Worm (Caenorhabditis elegans) whole organism, young adult: ENCODE data around the gene T13F3.6.

Source experiments
- B0035.1 ChIP-seq: sonication (generic microtip); optimal IDR thresholded peaks from 2 replicates; lab custom pipeline; 2016; ENCODE audit warnings: missing genetic modification characterization, mild to moderate bottlenecking, missing compliant biosample characterization, missing genotype, missing genetic modification reagents
- C17E4.6 ChIP-seq: fragments of 200-800 bp; sonication (Bioruptor generic); IDR thresholded peaks from 2 replicates; pipeline ENCODE4 v1.3.6; 2022; ENCODE audit warnings: missing genetic modification reagents, missing genetic modification characterization, missing compliant biosample characterization
- F22D6.2 ChIP-seq: sonication (generic microtip); optimal IDR thresholded peaks from 2 replicates; lab custom pipeline; 2016; ENCODE audit warnings: mild to moderate bottlenecking, missing genetic modification characterization, missing compliant biosample characterization
- F39B2.1 ChIP-seq: fragments of 200-800 bp; sonication (Bioruptor generic); IDR thresholded peaks from 2 replicates; pipeline ENCODE4 v1.3.6; 2022; ENCODE audit warnings: missing genetic modification reagents, missing genetic modification characterization, missing compliant biosample characterization
- F49E8.2 ChIP-seq: sonication (generic microtip); optimal IDR thresholded peaks from 3 replicates; lab custom pipeline; 2017; ENCODE audit warnings: missing genetic modification characterization, mild to moderate bottlenecking, missing compliant biosample characterization, antibody characterized with exemption, moderate library complexity; ENCODE audit not compliant: insufficient read depth
- F52B5.7 ChIP-seq: sonication (generic microtip); optimal IDR thresholded peaks from 2 replicates; lab custom pipeline; 2016; ENCODE audit warnings: mild to moderate bottlenecking, missing genetic modification characterization, missing compliant biosample characterization
- K11D2.4 ChIP-seq: fragments of 200-800 bp; sonication (Bioruptor generic); IDR thresholded peaks from 2 replicates; pipeline ENCODE4 v1.3.6; 2022; ENCODE audit warnings: missing genetic modification reagents, missing genetic modification characterization, missing compliant biosample characterization
- Y53F4B.3 ChIP-seq: fragments of 200-800 bp; sonication (Bioruptor generic); IDR thresholded peaks from 2 replicates; pipeline ENCODE4 v1.3.6; 2022; ENCODE audit warnings: missing genetic modification reagents, missing genetic modification characterization, missing compliant biosample characterization
- Y53G8AR.9 ChIP-seq: fragments of 200-800 bp; sonication (Bioruptor generic); conservative IDR thresholded peaks from 2 replicates; pipeline ENCODE4 v1.3.6; 2022; ENCODE audit warnings: missing genetic modification reagents, missing genetic modification characterization, missing compliant biosample characterization
- aptf-2 ChIP-seq: fragments of 200-800 bp; sonication (Bioruptor generic); conservative IDR thresholded peaks from 2 replicates; pipeline ENCODE4 v1.3.6; 2022; ENCODE audit warnings: missing genetic modification reagents, missing genetic modification characterization, missing compliant biosample characterization
- aptf-3 ChIP-seq: fragments of 200-800 bp; sonication (Bioruptor generic); IDR thresholded peaks from 2 replicates; pipeline ENCODE4 v1.3.6; 2022; ENCODE audit warnings: missing genetic modification characterization, missing compliant biosample characterization
- attf-3 ChIP-seq: fragments of 200-800 bp; sonication (Bioruptor generic); conservative IDR thresholded peaks from 2 replicates; pipeline ENCODE4 v1.3.6; 2022; ENCODE audit warnings: missing genetic modification reagents, missing genetic modification characterization, missing compliant biosample characterization
- attf-6 ChIP-seq: fragments of 200-800 bp; sonication (Bioruptor generic); IDR thresholded peaks from 2 replicates; pipeline ENCODE4 v1.3.6; 2022; ENCODE audit warnings: missing genetic modification reagents, missing genetic modification characterization, missing compliant biosample characterization
- ccch-3 ChIP-seq: fragments of 200-800 bp; sonication (Bioruptor generic); optimal IDR thresholded peaks from 2 replicates; lab custom pipeline; 2018; ENCODE audit warnings: mild to moderate bottlenecking, missing genetic modification characterization, missing compliant biosample characterization
- chd-7 ChIP-seq: sonication (generic microtip); optimal IDR thresholded peaks from 2 replicates; lab custom pipeline; 2016; ENCODE audit warnings: mild to moderate bottlenecking, missing genetic modification characterization, moderate library complexity, missing compliant biosample characterization
- die-1 ChIP-seq: sonication (generic microtip); optimal IDR thresholded peaks from 2 replicates; lab custom pipeline; 2016; ENCODE audit warnings: missing genotype, mild to moderate bottlenecking, missing genetic modification characterization, missing compliant biosample characterization
- dpl-1 ChIP-seq: fragments of 150-350 bp; optimal IDR thresholded peaks from 2 replicates; lab custom pipeline; 2014; ENCODE audit warnings: missing biosample characterization, missing genetic modification reagents, missing genetic modification characterization
- egl-44 ChIP-seq: fragments of 200-800 bp; sonication (Bioruptor generic); IDR thresholded peaks from 2 replicates; pipeline ENCODE4 v1.3.6; 2022; ENCODE audit warnings: missing genetic modification reagents, missing genetic modification characterization, missing compliant biosample characterization
- egrh-3 ChIP-seq: fragments of 200-800 bp; sonication (Bioruptor generic); IDR thresholded peaks from 2 replicates; pipeline ENCODE4 v1.3.6; 2022; ENCODE audit warnings: missing genetic modification reagents, missing genetic modification characterization, missing compliant biosample characterization
- fkh-3 ChIP-seq: sonication (generic microtip); optimal IDR thresholded peaks from 2 replicates; lab custom pipeline; 2016; ENCODE audit warnings: mild to moderate bottlenecking, missing genetic modification characterization, missing compliant biosample characterization
- gei-17 ChIP-seq: fragments of 200-800 bp; sonication (Bioruptor generic); optimal IDR thresholded peaks from 2 replicates; lab custom pipeline; 2018; ENCODE audit warnings: mild to moderate bottlenecking, missing genetic modification characterization, missing compliant biosample characterization
- him-1 ChIP-seq: sonication (generic microtip); optimal IDR thresholded peaks from 2 replicates; lab custom pipeline; 2016; ENCODE audit warnings: missing genotype, missing genetic modification reagents, missing genetic modification characterization, missing compliant biosample characterization
- hlh-26 ChIP-seq: fragments of 200-800 bp; sonication (Bioruptor generic); conservative IDR thresholded peaks from 2 replicates; pipeline ENCODE4 v1.3.6; 2022; ENCODE audit warnings: missing genetic modification reagents, missing genetic modification characterization, missing compliant biosample characterization
- hrde-1 ChIP-seq: sonication (generic microtip); optimal IDR thresholded peaks from 2 replicates; lab custom pipeline; 2016; ENCODE audit warnings: missing genetic modification characterization, mild to moderate bottlenecking, missing compliant biosample characterization, moderate library complexity, missing genotype, missing genetic modification reagents, borderline replicate concordance
- hsf-1 ChIP-seq: fragments of 200-800 bp; sonication (Bioruptor generic); IDR thresholded peaks from 2 replicates; pipeline ENCODE4 v1.3.6; 2022; ENCODE audit warnings: missing genetic modification reagents, missing genetic modification characterization, missing compliant biosample characterization
- lin-35 ChIP-seq, 3 experiments: fragments of 150-350 bp in 2 of 3; sonication (generic microtip) in 1 of 3; optimal IDR thresholded peaks; 2 replicates each; lab custom pipeline; 2014 to 2018; ENCODE audit warnings: missing biosample characterization in 3 of 3, missing genetic modification characterization in 3 of 3, missing genetic modification reagents in 3 of 3
- madf-10 ChIP-seq: sonication (generic microtip); optimal IDR thresholded peaks from 2 replicates; lab custom pipeline; 2016; ENCODE audit warnings: mild to moderate bottlenecking, missing genetic modification characterization, missing compliant biosample characterization
- nfya-1 ChIP-seq: sonication (generic microtip); optimal IDR thresholded peaks from 2 replicates; lab custom pipeline; 2017; ENCODE audit warnings: antibody characterized with exemption, missing compliant biosample characterization, missing genetic modification characterization, borderline replicate concordance; ENCODE audit not compliant: insufficient read depth
- nhr-80 ChIP-seq: sonication (generic microtip); optimal IDR thresholded peaks from 2 replicates; lab custom pipeline; 2016; ENCODE audit warnings: missing genetic modification characterization, missing compliant biosample characterization
- nhr-90 ChIP-seq: sonication (generic microtip); optimal IDR thresholded peaks from 2 replicates; lab custom pipeline; 2016; ENCODE audit warnings: missing genotype, mild to moderate bottlenecking, missing genetic modification characterization, missing compliant biosample characterization
- pbrm-1 ChIP-seq: fragments of 200-800 bp; sonication (Bioruptor generic); IDR thresholded peaks from 2 replicates; pipeline ENCODE4 v1.3.6; 2022; ENCODE audit warnings: missing genetic modification reagents, missing genetic modification characterization, missing compliant biosample characterization
- pha-4 ChIP-seq: fragments of 150-350 bp; sonication (generic microtip); optimal IDR thresholded peaks from 2 replicates; lab custom pipeline; 2014; ENCODE audit warnings: missing biosample characterization, missing genetic modification reagents, missing genetic modification characterization
- rpc-1 ChIP-seq, 2 experiments: fragments of 150-350 bp in 1 of 2; sonication (generic microtip) in 1 of 2; optimal IDR thresholded peaks; 2 replicates each; lab custom pipeline; 2014 to 2018; ENCODE audit warnings: missing biosample characterization in 1 of 2, missing genetic modification characterization in 1 of 2, missing genetic modification reagents in 1 of 2, missing genotype in 1 of 2
- sdz-38 ChIP-seq: sonication (generic microtip); optimal IDR thresholded peaks from 2 replicates; lab custom pipeline; 2016; ENCODE audit warnings: missing genotype, missing genetic modification characterization, missing compliant biosample characterization
- snpc-3.4 ChIP-seq: sonication (generic microtip); optimal IDR thresholded peaks from 2 replicates; lab custom pipeline; 2017; ENCODE audit warnings: missing genetic modification characterization, mild to moderate bottlenecking, missing compliant biosample characterization, antibody characterized with exemption, moderate library complexity, missing genotype, missing genetic modification reagents
- snpc-4 ChIP-seq, 5 experiments: fragments of 150-350 bp in 1 of 5; sonication (generic microtip) in 4 of 5; optimal IDR thresholded peaks; 2 replicates each; lab custom pipeline; 2014 to 2018; ENCODE audit warnings: missing genetic modification characterization in 5 of 5, missing biosample characterization in 3 of 5, antibody characterized with exemption in 2 of 5, mild to moderate bottlenecking in 2 of 5, missing compliant biosample characterization in 2 of 5, missing genotype in 2 of 5, moderate library complexity in 2 of 5, missing genetic modification reagents in 1 of 5
- unc-130 ChIP-seq: sonication (generic microtip); optimal IDR thresholded peaks from 2 replicates; lab custom pipeline; 2016; ENCODE audit warnings: missing genetic modification reagents, missing genetic modification characterization, missing compliant biosample characterization
- ztf-18 ChIP-seq: sonication (generic microtip); optimal IDR thresholded peaks from 2 replicates; lab custom pipeline; 2016; ENCODE audit warnings: missing genotype, mild to moderate bottlenecking, missing genetic modification characterization, missing compliant biosample characterization
- ztf-22 ChIP-seq: fragments of 200-800 bp; sonication (Bioruptor generic); optimal IDR thresholded peaks from 2 replicates; lab custom pipeline; 2018; ENCODE audit warnings: mild to moderate bottlenecking, missing genetic modification characterization, moderate library complexity, missing compliant biosample characterization
- ztf-3 ChIP-seq: fragments of 200-800 bp; sonication (Bioruptor generic); optimal IDR thresholded peaks from 2 replicates; lab custom pipeline; 2018; ENCODE audit warnings: mild to moderate bottlenecking, missing genetic modification characterization, missing compliant biosample characterization

Gene T13F3.6

ce11 chrV:16271121-16271520 is at the start of gene T13F3.6:
TSS of gene T13F3.6 (minus strand) at chrV:16271221.
- TF ChIP-seq rpc-1 (optimal IDR thresholded peaks at IDR 0.05; lab: Kevin White, UChicago) (no peak), rpc-1 (tag; optimal IDR thresholded peaks at IDR 0.05; lab: Kevin White, UChicago) (no peak), ztf-3 (GFP tag; lab: Kevin White, UChicago) (no peak), snpc-3.4 (no peak), chd-7 (no peak), F49E8.2 (tag; lab: Kevin White, UChicago) (no peak), pha-4 (tag; lab: Kevin White, UChicago) (no peak), nhr-80 (no peak), pbrm-1 (GFP tag; lab: Robert Waterston, UW) (no peak), ccch-3 (no peak), madf-10 (tag; lab: Kevin White, UChicago) (no peak), F22D6.2 (tag; lab: Kevin White, UChicago) (no peak), F39B2.1 (GFP tag; lab: Robert Waterston, UW) (no peak), C17E4.6 (GFP tag; lab: Robert Waterston, UW) (no peak), hlh-26 (GFP tag; lab: Robert Waterston, UW) (no peak), him-1 (tag; lab: Kevin White, UChicago) (no peak), gei-17 (GFP tag; lab: Kevin White, UChicago) (no peak), K11D2.4 (GFP tag; lab: Robert Waterston, UW) (no peak), die-1 (tag; lab: Kevin White, UChicago) (no peak), snpc-4 (GFP tag; optimal IDR thresholded peaks at IDR 0.05; lab: Kevin White, UChicago) (no peak), snpc-4 (tag; optimal IDR thresholded peaks at IDR 0.05; lab: Kevin White, UChicago) (no peak), B0035.1 (tag; lab: Kevin White, UChicago) (no peak)

ce11 chrV:16317244-16317643 is 46.2 kb upstream of the T13F3.6 start, which contains the start of gene srh-180:
TSS of gene srh-180 (plus strand) at chrV:16317544.
- no peak for TF ChIP-seq ztf-18 (tag; lab: Kevin White, UChicago)
- no peak for TF ChIP-seq attf-3
- no peak for TF ChIP-seq him-1 (tag; lab: Kevin White, UChicago)
- no peak for TF ChIP-seq attf-6
- no peak for TF ChIP-seq dpl-1 (GFP tag; lab: Kevin White, UChicago)
- TF ChIP-seq Y53F4B.3 (GFP tag; lab: Robert Waterston, UW) = no peak
- TF ChIP-seq sdz-38 (tag; lab: Kevin White, UChicago) = no peak
- TF ChIP-seq nfya-1 (tag; lab: Kevin White, UChicago) = no peak
- TF ChIP-seq lin-35 (GFP tag; optimal IDR thresholded peaks at IDR 0.05; lab: Kevin White, UChicago) = no peak
- no peak for TF ChIP-seq F52B5.7 (tag; lab: Kevin White, UChicago)
- TF ChIP-seq F49E8.2 (tag; lab: Kevin White, UChicago) = no peak
- no peak for TF ChIP-seq rpc-1 (optimal IDR thresholded peaks at IDR 0.05; lab: Kevin White, UChicago)
- no peak for TF ChIP-seq rpc-1 (tag; optimal IDR thresholded peaks at IDR 0.05; lab: Kevin White, UChicago)
- TF ChIP-seq egrh-3 (GFP tag; lab: Robert Waterston, UW) = no peak
- TF ChIP-seq egl-44 (GFP tag; lab: Robert Waterston, UW) = no peak
- TF ChIP-seq hsf-1 (GFP tag; lab: Robert Waterston, UW) = no peak
- TF ChIP-seq hrde-1 (tag; lab: Kevin White, UChicago) = no peak

DNA sequence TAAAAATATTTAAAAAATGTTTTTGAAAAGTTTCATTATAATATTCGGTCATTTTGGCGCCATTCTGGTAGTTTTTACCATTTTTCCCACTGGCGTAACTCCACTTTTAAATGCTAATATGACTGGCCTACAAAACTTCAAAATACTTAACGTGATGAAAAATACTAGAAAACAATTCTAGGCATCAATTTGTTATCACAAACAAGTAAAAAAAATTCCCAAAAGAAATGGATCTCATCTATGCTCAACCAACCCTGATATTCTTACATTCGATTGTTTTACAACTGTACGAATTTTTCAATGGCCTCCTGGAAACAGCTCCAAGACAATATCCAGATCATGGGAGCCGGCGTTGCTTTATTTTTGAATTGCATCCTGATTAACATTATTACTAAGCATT is 44.0 kb upstream of the T13F3.6 start, which contains the start of gene str-214:
TSS of gene str-214 (plus strand) at position 301 of the 400 bp plus-strand sequence.
- TF ChIP-seq K11D2.4 (GFP tag; lab: Robert Waterston, UW) (no peak), Y53G8AR.9 (no peak), pha-4 (tag; lab: Kevin White, UChicago) (no peak), aptf-3 (GFP tag; lab: Robert Waterston, UW) (no peak), aptf-2 (GFP tag; lab: Robert Waterston, UW) (no peak), unc-130 (GFP tag; lab: Kevin White, UChicago) (no peak), F49E8.2 (tag; lab: Kevin White, UChicago) (no peak), nhr-90 (no peak), fkh-3 (tag; lab: Kevin White, UChicago) (no peak), ztf-22 (GFP tag; lab: Kevin White, UChicago) (no peak)
